Fruit fly (Drosophila melanogaster): ENCODE data around the gene CG11857.

Gene CG11857

DNA sequence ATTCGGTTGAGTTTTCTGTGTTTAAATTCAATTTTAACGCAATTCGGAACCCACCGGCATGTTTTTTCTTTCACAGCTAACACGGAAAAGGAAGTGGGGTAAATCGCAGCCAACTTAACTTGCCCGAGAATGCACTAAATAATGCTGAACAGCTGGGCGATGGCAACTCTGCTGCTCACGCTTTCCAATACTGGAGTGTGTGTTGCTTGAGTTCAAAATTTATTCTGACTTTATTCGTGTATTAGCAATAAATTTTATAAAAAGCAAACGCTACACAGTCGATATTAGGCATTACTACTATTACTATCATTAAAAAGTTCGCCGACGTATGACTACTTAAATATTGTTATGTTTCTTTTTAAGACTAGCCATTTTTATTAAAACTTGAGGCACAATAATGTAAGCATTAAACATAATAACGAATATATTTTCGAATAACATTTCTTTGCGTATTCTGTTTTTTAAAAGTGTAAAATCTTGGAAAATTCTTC is 11.3 kb upstream of the CG11857 start, which contains the start of the genes RpS27 and Nup37 (continued):
- peak; percentile 100 for TF ChIP-seq caup (GFP tag; optimal IDR thresholded peaks at IDR 0.05; ENCODE audit: severe bottlenecking)
- TF ChIP-seq CG10462 (GFP tag; optimal IDR thresholded peaks at IDR 0.05): peak; percentile 93
- peak; percentile 99 for TF ChIP-seq CG11247 (GFP tag; IDR thresholded peaks at IDR 0.05)
- TF ChIP-seq Bteb2 (GFP tag; optimal IDR thresholded peaks at IDR 0.05): peak; percentile 97
- TF ChIP-seq CG14860 (GFP tag; IDR thresholded peaks at IDR 0.05; ENCODE audit: partially characterized antibody): no peak
- peak; percentile 98 for TF ChIP-seq CG9932 (GFP tag; IDR thresholded peaks at IDR 0.05)
- peak; percentile 95 for TF ChIP-seq HLH3B (GFP tag; IDR thresholded peaks at IDR 0.05)
- peak; percentile 32; the same call in 1 of the 3 replicates for TF ChIP-seq CG6791 (GFP tag; IDR thresholded peaks at IDR 0.05; ENCODE audit: partially characterized antibody)
- TF ChIP-seq CG12769 (tag; optimal IDR thresholded peaks at IDR 0.05): peak; percentile 98
- peak; percentile 72 for TF ChIP-seq Ravus (GFP tag; IDR thresholded peaks at IDR 0.05)
- TF ChIP-seq CG13775 (GFP tag; optimal IDR thresholded peaks at IDR 0.05): peak; percentile 99
- TF ChIP-seq otp (GFP tag; IDR thresholded peaks at IDR 0.05): peak; percentile 98
- TF ChIP-seq CG6272 (GFP tag; IDR thresholded peaks at IDR 0.05): peak; percentile 91
- TF ChIP-seq CG7963 (GFP tag; IDR thresholded peaks at IDR 0.05; ENCODE audit: partially characterized antibody): no peak
- TF ChIP-seq lov (optimal IDR thresholded peaks at IDR 0.05): no peak
- TF ChIP-seq lov (GFP tag; IDR thresholded peaks at IDR 0.05): peak; percentile 99
- TF ChIP-seq Jarid2 (GFP tag; optimal IDR thresholded peaks at IDR 0.05): peak; percentile 94
- TF ChIP-seq gfzf (GFP tag; optimal IDR thresholded peaks at IDR 0.05): peak; percentile 96
- peak; percentile 94 for TF ChIP-seq Oli (tag; optimal IDR thresholded peaks at IDR 0.05)
- TF ChIP-seq ci (GFP tag; IDR thresholded peaks at IDR 0.05): peak; percentile 99
- peak; percentile 99 for TF ChIP-seq slp2 (GFP tag; optimal IDR thresholded peaks at IDR 0.05)
- peak in 1 of 3 experiments; percentile 83 for TF ChIP-seq lola (GFP tag; optimal IDR thresholded peaks at IDR 0.05)
- peak; percentile 98 for TF ChIP-seq CG17568 (GFP tag; optimal IDR thresholded peaks at IDR 0.05)
- TF ChIP-seq CG11696 (GFP tag; IDR thresholded peaks at IDR 0.05): peak; percentile 84
- peak; percentile 97 for TF ChIP-seq slou (GFP tag; optimal IDR thresholded peaks at IDR 0.05)
- TF ChIP-seq Ada2b (GFP tag; IDR thresholded peaks at IDR 0.05): peak; percentile 87
- TF ChIP-seq wek (GFP tag; optimal IDR thresholded peaks at IDR 0.05): peak; percentile 97
- TF ChIP-seq mam (GFP tag; optimal IDR thresholded peaks at IDR 0.05): peak; percentile 98
- TF ChIP-seq CG5245 (GFP tag; optimal IDR thresholded peaks at IDR 0.05): peak; percentile 98
- TF ChIP-seq crc (GFP tag; optimal IDR thresholded peaks at IDR 0.05): peak; percentile 97
- peak; percentile 99 for TF ChIP-seq CG13624 (GFP tag; optimal IDR thresholded peaks at IDR 0.05)
- peak; percentile 97 for TF ChIP-seq Sox100B (GFP tag; optimal IDR thresholded peaks at IDR 0.05)
- peak in 1 of 3 experiments; percentile 82 for TF ChIP-seq Stat92E (GFP tag; optimal IDR thresholded peaks at IDR 0.05)
- peak; percentile 95 for TF ChIP-seq al (GFP tag; IDR thresholded peaks at IDR 0.05)
- no peak for TF ChIP-seq hkb (optimal IDR thresholded peaks at IDR 0.05)
- TF ChIP-seq hkb (GFP tag; IDR thresholded peaks at IDR 0.05): peak; percentile 94
- TF ChIP-seq Xrp1 (GFP tag; IDR thresholded peaks at IDR 0.05): peak; percentile 62
- TF ChIP-seq CG4328 (GFP tag; optimal IDR thresholded peaks at IDR 0.05): peak; percentile 99
- peak; percentile 93 for TF ChIP-seq Atf6 (GFP tag; IDR thresholded peaks at IDR 0.05)
- TF ChIP-seq CG4854 (GFP tag; optimal IDR thresholded peaks at IDR 0.05): peak; percentile 98
- TF ChIP-seq amos (GFP tag; IDR thresholded peaks at IDR 0.05; ENCODE audit: partially characterized antibody): peak; percentile 41; the same call in 1 of the 2 replicates
- peak; percentile 91 for TF ChIP-seq CG10565 (GFP tag; optimal IDR thresholded peaks at IDR 0.05)
- peak; percentile 94 for TF ChIP-seq CG31388 (GFP tag; optimal IDR thresholded peaks at IDR 0.05)
- peak; percentile 96 for TF ChIP-seq PHDP (tag; optimal IDR thresholded peaks at IDR 0.05)
- TF ChIP-seq Antp (GFP tag; optimal IDR thresholded peaks at IDR 0.05): peak; percentile 98
- TF ChIP-seq CG17802 (tag; optimal IDR thresholded peaks at IDR 0.05): peak; percentile 94
- TF ChIP-seq CG7556 (GFP tag; optimal IDR thresholded peaks at IDR 0.05): peak; percentile 93
- TF ChIP-seq CG1792 (GFP tag; optimal IDR thresholded peaks at IDR 0.05): peak; percentile 98
- peak; percentile 99 for TF ChIP-seq sob (GFP tag; IDR thresholded peaks at IDR 0.05)
- peak; percentile 89 for TF ChIP-seq CG4404 (GFP tag; IDR thresholded peaks at IDR 0.05)
